Worm (Caenorhabditis elegans): ENCODE results near the gene fbxa-62.

The fbxa-62 gene

ce11 chrIII:2240471-2240870, 13.0 kb downstream of the fbxa-62 start, which contains the start of gene srz-56:
TSS of gene srz-56 (plus strand) at chrIII:2240771.
- TF ChIP-seq ztf-4 (tag; optimal IDR thresholded peaks at IDR 0.05) (no peak), zag-1 (tag; optimal IDR thresholded peaks at IDR 0.05) (no peak), sea-2 (GFP tag; optimal IDR thresholded peaks at IDR 0.05) (no peak), skn-1 (tag; optimal IDR thresholded peaks at IDR 0.05) (no peak), mdl-1 (tag; optimal IDR thresholded peaks at IDR 0.05) (no peak)

- TF ChIP-seq nhr-43 (tag; optimal IDR thresholded peaks at IDR 0.05; ENCODE audit: poor library complexity, severe bottlenecking) (no peak), elt-3 (tag; optimal IDR thresholded peaks at IDR 0.05) (no peak)
Observed at ce11 chrIII:2243617-2244016, 16.1 kb downstream of the fbxa-62 start.

ce11 chrIII:2245727-2246126, 18.2 kb downstream of the fbxa-62 start, which contains the start of gene srd-67:
TSS of gene srd-67 (minus strand) at chrIII:2245827.
- no peak for TF ChIP-seq hmg-11 (tag; optimal IDR thresholded peaks at IDR 0.05)

DNA sequence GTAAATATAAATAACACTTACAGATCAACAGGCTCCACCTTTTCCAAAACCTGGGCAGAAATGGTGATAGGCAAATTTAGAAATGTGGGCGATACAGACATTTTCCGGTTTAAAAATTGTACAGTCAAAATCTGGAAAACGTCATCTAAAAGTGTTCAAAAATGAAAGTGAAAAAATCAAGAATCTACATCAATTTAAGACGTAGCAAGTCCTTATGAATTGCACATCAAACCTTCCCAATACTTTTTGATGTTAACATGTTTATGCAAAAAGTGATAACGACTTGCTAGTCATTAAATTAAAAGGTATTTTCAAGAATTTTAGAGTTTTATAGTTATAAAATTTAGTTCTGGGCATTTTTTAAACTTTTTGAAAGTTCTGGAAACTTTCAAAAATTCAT, 23.8 kb downstream of the fbxa-62 start, which contains the start of gene fbxa-7:
Gene fbxa-7, minus strand, starts transcription at position 101 of the 400 bp plus-strand sequence.
- TF ChIP-seq nhr-11 (tag; optimal IDR thresholded peaks at IDR 0.05), result no peak
- TF ChIP-seq lin-15B (tag; optimal IDR thresholded peaks at IDR 0.05), result no peak
- TF ChIP-seq lin-39 (tag; optimal IDR thresholded peaks at IDR 0.05), result no peak
- no peak for TF ChIP-seq nhr-237 (tag; optimal IDR thresholded peaks at IDR 0.05)
- TF ChIP-seq ztf-4 (tag; optimal IDR thresholded peaks at IDR 0.05), result no peak
- TF ChIP-seq ama-1 (optimal IDR thresholded peaks at IDR 0.05), result no peak
- TF ChIP-seq zag-1 (tag; optimal IDR thresholded peaks at IDR 0.05), result no peak
- TF ChIP-seq nhr-43 (tag; optimal IDR thresholded peaks at IDR 0.05; ENCODE audit: poor library complexity, severe bottlenecking), result no peak

DNA sequence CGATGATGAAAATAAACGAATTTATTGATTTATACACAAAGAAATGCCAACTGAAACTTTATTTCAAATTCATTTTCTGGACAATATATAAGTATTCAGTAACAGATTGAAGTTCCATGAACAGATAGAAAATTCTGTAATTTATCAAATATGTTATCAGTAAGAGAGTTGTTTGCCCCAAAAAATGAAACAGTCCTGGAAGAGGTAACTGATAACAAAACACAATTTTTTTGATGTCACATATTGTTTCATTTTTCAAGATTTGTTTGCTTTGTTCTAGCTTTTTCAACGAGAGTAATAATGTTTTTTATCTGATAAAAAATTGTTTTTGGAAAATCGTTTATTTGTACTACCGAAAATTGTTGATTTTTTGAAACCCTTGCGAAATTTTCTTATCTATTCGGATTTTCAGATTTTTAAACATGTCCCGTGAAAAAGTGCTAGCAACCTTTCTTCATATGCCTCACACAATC, 25.6 kb downstream of the fbxa-62 start, which contains the start of gene fbxa-73:
Gene fbxa-73, plus strand, starts transcription at position 423 of the 473 bp plus-strand sequence.
- TF ChIP-seq pqm-1 (tag; optimal IDR thresholded peaks at IDR 0.05), result peak; percentile 35
- no peak for TF ChIP-seq aly-2 (tag; optimal IDR thresholded peaks at IDR 0.05)
- no peak for TF ChIP-seq unc-62 (GFP tag; optimal IDR thresholded peaks at IDR 0.05)
- TF ChIP-seq skn-1 (tag; optimal IDR thresholded peaks at IDR 0.05), result no peak
- no peak for TF ChIP-seq lin-15B (tag; optimal IDR thresholded peaks at IDR 0.05)
- no peak for TF ChIP-seq pha-4 (tag; optimal IDR thresholded peaks at IDR 0.05)
- TF ChIP-seq ceh-82 (tag; optimal IDR thresholded peaks at IDR 0.05), result no peak
- TF ChIP-seq hmg-11 (tag; optimal IDR thresholded peaks at IDR 0.05), result no peak
- TF ChIP-seq lsy-12 (tag; optimal IDR thresholded peaks at IDR 0.05), result no peak
- peak; percentile 69 for TF ChIP-seq elt-2 (tag; optimal IDR thresholded peaks at IDR 0.05)

- TF ChIP-seq snpc-4 (tag; optimal IDR thresholded peaks at IDR 0.05) (no peak), nhr-28 (tag; optimal IDR thresholded peaks at IDR 0.05) (no peak), unc-62 (GFP tag; optimal IDR thresholded peaks at IDR 0.05) (no peak), fos-1 (tag; optimal IDR thresholded peaks at IDR 0.05) (no peak), lin-15B (tag; optimal IDR thresholded peaks at IDR 0.05) (no peak), nhr-76 (tag; optimal IDR thresholded peaks at IDR 0.05) (no peak), fkh-2 (tag; optimal IDR thresholded peaks at IDR 0.05) (no peak), daf-12 (tag; optimal IDR thresholded peaks at IDR 0.05) (no peak), skn-1 (tag; optimal IDR thresholded peaks at IDR 0.05) (no peak)
Observed at ce11 chrIII:2255522-2255921, 28.0 kb downstream of the fbxa-62 start, which contains the start of gene fbxa-71. TSS of gene fbxa-71 (plus strand) at chrIII:2255822.

DNA sequence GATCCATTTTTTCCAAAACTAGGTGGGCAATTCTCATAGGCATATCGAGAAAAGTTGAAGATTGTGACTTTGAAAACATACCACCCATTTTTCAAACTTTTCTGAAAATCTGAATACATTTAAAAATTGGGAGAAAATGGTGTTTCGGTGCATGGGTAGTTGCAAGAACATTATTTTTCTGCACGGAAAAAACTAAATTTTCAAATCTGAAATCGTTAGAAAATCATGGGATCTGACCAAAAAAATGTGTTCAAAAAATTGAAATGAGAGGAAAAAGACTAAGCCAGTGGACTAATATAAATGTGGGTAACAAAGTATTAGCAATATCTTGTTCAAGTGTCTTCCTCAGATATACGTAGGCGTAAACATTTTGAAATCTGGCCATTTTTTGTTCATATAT, 31.4 kb downstream of the fbxa-62 start, which contains the start of gene fbxa-43:
Gene fbxa-43, minus strand, starts transcription at position 101 of the 400 bp plus-strand sequence.
- TF ChIP-seq egl-5 (tag; optimal IDR thresholded peaks at IDR 0.05), result no peak
- no peak for TF ChIP-seq nhr-43 (tag; optimal IDR thresholded peaks at IDR 0.05; ENCODE audit: poor library complexity, severe bottlenecking)
- no peak for TF ChIP-seq ZK546.5 (tag; optimal IDR thresholded peaks at IDR 0.05)
- TF ChIP-seq fos-1 (tag; optimal IDR thresholded peaks at IDR 0.05), result no peak

- TF ChIP-seq nhr-43 (tag; optimal IDR thresholded peaks at IDR 0.05; ENCODE audit: poor library complexity, severe bottlenecking), result no peak
- TF ChIP-seq snpc-4 (tag; optimal IDR thresholded peaks at IDR 0.05), result no peak
- no peak for TF ChIP-seq ztf-11 (tag; optimal IDR thresholded peaks at IDR 0.05)
- no peak for TF ChIP-seq nhr-25 (tag; optimal IDR thresholded peaks at IDR 0.05)
- TF ChIP-seq aly-2 (tag; optimal IDR thresholded peaks at IDR 0.05), result no peak
- TF ChIP-seq nhr-11 (tag; optimal IDR thresholded peaks at IDR 0.05), result no peak
- TF ChIP-seq ceh-28 (tag; optimal IDR thresholded peaks at IDR 0.05), result no peak
- no peak for TF ChIP-seq mml-1 (tag; optimal IDR thresholded peaks at IDR 0.05)
- no peak for TF ChIP-seq lsy-12 (tag; optimal IDR thresholded peaks at IDR 0.05)
- TF ChIP-seq ZK546.5 (tag; optimal IDR thresholded peaks at IDR 0.05), result no peak
- TF ChIP-seq jun-1 (tag; optimal IDR thresholded peaks at IDR 0.05), result no peak
- TF ChIP-seq pqm-1 (tag; optimal IDR thresholded peaks at IDR 0.05), result no peak
Observed at ce11 chrIII:2259329-2259728, 31.8 kb downstream of the fbxa-62 start.
